Worm (Caenorhabditis elegans) whole organism, early embryonic: Measurements from ENCODE around the gene sri-62.

ENCODE experiments used
- B0310.2 ChIP-seq: sonication (generic microtip); optimal IDR thresholded peaks from 2 replicates; lab custom pipeline; 2016; ENCODE audit warnings: mild to moderate bottlenecking, missing genetic modification characterization, missing compliant biosample characterization
- F13C5.2 ChIP-seq: sonication (generic microtip); optimal IDR thresholded peaks from 2 replicates; lab custom pipeline; 2017; ENCODE audit warnings: mild to moderate bottlenecking, missing genetic modification characterization, inconsistent platforms, missing compliant biosample characterization
- aly-1 ChIP-seq: sonication (generic microtip); optimal IDR thresholded peaks from 2 replicates; lab custom pipeline; 2016; ENCODE audit warnings: missing genetic modification characterization, missing compliant biosample characterization
- ama-1 ChIP-seq: fragments of 150-350 bp; optimal IDR thresholded peaks from 2 replicates; lab custom pipeline; 2014
- ceh-36 ChIP-seq: sonication (generic microtip); optimal IDR thresholded peaks from 2 replicates; lab custom pipeline; 2016; ENCODE audit warnings: missing genetic modification characterization, inconsistent platforms, missing compliant biosample characterization
- ets-7 ChIP-seq: sonication (generic microtip); optimal IDR thresholded peaks from 2 replicates; lab custom pipeline; 2016; ENCODE audit warnings: missing genotype, missing genetic modification characterization, missing compliant biosample characterization
- flt-1 ChIP-seq: fragments of 200-800 bp; sonication (Bioruptor generic); IDR thresholded peaks from 2 replicates; pipeline ENCODE4 v1.3.6; 2022; ENCODE audit warnings: missing genetic modification characterization, missing compliant biosample characterization
- hnd-1 ChIP-seq: sonication (generic microtip); optimal IDR thresholded peaks from 2 replicates; lab custom pipeline; 2016; ENCODE audit warnings: missing genetic modification characterization, missing compliant biosample characterization
- scrt-1 ChIP-seq: fragments of 200-800 bp; sonication (Bioruptor generic); IDR thresholded peaks from 2 replicates; pipeline ENCODE4 v1.3.6; 2022; ENCODE audit warnings: missing genetic modification characterization, missing compliant biosample characterization
- sea-1 ChIP-seq: fragments of 200-800 bp; sonication (Bioruptor generic); conservative IDR thresholded peaks from 2 replicates; pipeline ENCODE4 v1.3.6; 2022; ENCODE audit warnings: missing genetic modification characterization, missing compliant biosample characterization
- tbx-37 ChIP-seq: fragments of 200-800 bp; sonication (Bioruptor generic); conservative IDR thresholded peaks from 2 replicates; pipeline ENCODE4 v1.3.6; 2022; ENCODE audit warnings: missing genetic modification reagents, missing genetic modification characterization, missing compliant biosample characterization
- tra-4 ChIP-seq: sonication (generic microtip); optimal IDR thresholded peaks from 2 replicates; lab custom pipeline; 2017; ENCODE audit warnings: missing genetic modification characterization, missing compliant biosample characterization

DNA sequence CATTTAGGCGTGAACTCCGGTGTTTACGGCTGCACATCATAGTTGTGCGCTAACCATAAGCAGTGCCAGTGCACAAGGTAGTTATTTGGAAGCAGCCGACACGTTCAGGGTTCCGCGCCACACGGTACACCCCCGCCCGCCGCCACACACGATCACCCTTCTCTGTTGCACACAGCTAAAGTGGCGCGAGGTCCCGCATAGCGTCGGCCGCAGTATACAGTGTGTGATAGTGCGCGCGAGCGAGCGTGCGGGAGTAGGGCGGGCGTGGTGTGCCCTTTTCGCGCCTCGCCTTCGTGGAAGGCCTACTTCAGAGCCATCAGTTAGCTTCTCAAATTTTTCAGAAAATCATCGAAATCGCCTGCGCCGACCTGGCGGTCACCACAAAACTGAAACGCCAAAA, 38.7 kb upstream of the sri-62 start:
- TF ChIP-seq ceh-36 = no peak
- no peak for TF ChIP-seq scrt-1 (GFP tag; lab: Robert Waterston, UW)
- no peak for TF ChIP-seq ama-1 (lab: Kevin White, UChicago)
- TF ChIP-seq ets-7 (tag; lab: Kevin White, UChicago) = no peak
- no peak for TF ChIP-seq aly-1 (tag; lab: Kevin White, UChicago)
- no peak for TF ChIP-seq tra-4 (tag; lab: Kevin White, UChicago)
- no peak for TF ChIP-seq flt-1
- TF ChIP-seq sea-1 (GFP tag; lab: Robert Waterston, UW) = no peak
- no peak for TF ChIP-seq B0310.2 (tag; lab: Kevin White, UChicago)
- TF ChIP-seq hnd-1 = no peak
- TF ChIP-seq F13C5.2 = no peak
- no peak for TF ChIP-seq tbx-37 (GFP tag; lab: Robert Waterston, UW)
